Worm (Caenorhabditis elegans): ENCODE results near the gene ZK652.8.
A peak's percentile ranks its signal among the peaks of the same experiment; 100 is the strongest.

The ZK652.8 gene

ce11 chrIII:7877090-7877489, 33.7 kb upstream of the ZK652.8 start:
- no peak for TF ChIP-seq lin-15B (tag; optimal IDR thresholded peaks at IDR 0.05)
- TF ChIP-seq ztf-4 (tag; optimal IDR thresholded peaks at IDR 0.05), result no peak
- TF ChIP-seq ztf-11 (tag; optimal IDR thresholded peaks at IDR 0.05), result no peak
- no peak for TF ChIP-seq nhr-77 (tag; optimal IDR thresholded peaks at IDR 0.05)
- TF ChIP-seq skn-1 (tag; optimal IDR thresholded peaks at IDR 0.05), result no peak
- no peak for TF ChIP-seq ceh-28 (tag; optimal IDR thresholded peaks at IDR 0.05)
- no peak for TF ChIP-seq lin-39 (tag; optimal IDR thresholded peaks at IDR 0.05)
- no peak for TF ChIP-seq nhr-28 (tag; optimal IDR thresholded peaks at IDR 0.05)
- no peak for TF ChIP-seq pqm-1 (tag; optimal IDR thresholded peaks at IDR 0.05)
- no peak for TF ChIP-seq elt-1 (tag; optimal IDR thresholded peaks at IDR 0.05)
- no peak for TF ChIP-seq nhr-43 (tag; optimal IDR thresholded peaks at IDR 0.05; ENCODE audit: poor library complexity, severe bottlenecking)
- TF ChIP-seq ceh-9 (tag; optimal IDR thresholded peaks at IDR 0.05), result no peak
- TF ChIP-seq mdl-1 (tag; optimal IDR thresholded peaks at IDR 0.05), result no peak
- no peak for TF ChIP-seq fkh-2 (tag; optimal IDR thresholded peaks at IDR 0.05)
- TF ChIP-seq pha-4 (tag; optimal IDR thresholded peaks at IDR 0.05), result no peak

ce11 chrIII:7873481-7873880, 30.0 kb upstream of the ZK652.8 start, which contains the start of gene tyr-1:
tyr-1 (plus strand) TSS chrIII:7873781.
- TF ChIP-seq aly-2 (tag; optimal IDR thresholded peaks at IDR 0.05), result no peak
- TF ChIP-seq mml-1 (tag; optimal IDR thresholded peaks at IDR 0.05), result no peak
- no peak for TF ChIP-seq pqm-1 (tag; optimal IDR thresholded peaks at IDR 0.05)
- no peak for TF ChIP-seq ceh-9 (tag; optimal IDR thresholded peaks at IDR 0.05)
- TF ChIP-seq daf-12 (tag; optimal IDR thresholded peaks at IDR 0.05), result no peak
- TF ChIP-seq sea-2 (GFP tag; optimal IDR thresholded peaks at IDR 0.05), result no peak
- TF ChIP-seq nhr-77 (tag; optimal IDR thresholded peaks at IDR 0.05), result no peak
- no peak for TF ChIP-seq nhr-12 (tag; optimal IDR thresholded peaks at IDR 0.05)
- TF ChIP-seq ama-1 (optimal IDR thresholded peaks at IDR 0.05), result no peak
- no peak for TF ChIP-seq unc-62 (GFP tag; optimal IDR thresholded peaks at IDR 0.05)
- TF ChIP-seq zag-1 (tag; optimal IDR thresholded peaks at IDR 0.05), result no peak
- TF ChIP-seq nhr-28 (tag; optimal IDR thresholded peaks at IDR 0.05), result no peak
- no peak for TF ChIP-seq fkh-10 (GFP tag; optimal IDR thresholded peaks at IDR 0.05)
- TF ChIP-seq nhr-67 (tag; optimal IDR thresholded peaks at IDR 0.05), result no peak

ce11 chrIII:7872776-7873175, 29.3 kb upstream of the ZK652.8 start:
- TF ChIP-seq fos-1 (tag; optimal IDR thresholded peaks at IDR 0.05), result no peak
- TF ChIP-seq egl-27 (tag; optimal IDR thresholded peaks at IDR 0.05), result no peak
- TF ChIP-seq jun-1 (tag; optimal IDR thresholded peaks at IDR 0.05), result no peak
- no peak for TF ChIP-seq nhr-43 (tag; optimal IDR thresholded peaks at IDR 0.05; ENCODE audit: poor library complexity, severe bottlenecking)
- TF ChIP-seq pha-4 (tag; optimal IDR thresholded peaks at IDR 0.05), result no peak
- TF ChIP-seq tbx-2 (tag; optimal IDR thresholded peaks at IDR 0.05), result no peak
- no peak for TF ChIP-seq ama-1 (optimal IDR thresholded peaks at IDR 0.05)
- TF ChIP-seq ztf-4 (tag; optimal IDR thresholded peaks at IDR 0.05), result no peak
- no peak for TF ChIP-seq zag-1 (tag; optimal IDR thresholded peaks at IDR 0.05)
- no peak for TF ChIP-seq ceh-28 (tag; optimal IDR thresholded peaks at IDR 0.05)
- TF ChIP-seq ceh-16 (tag; optimal IDR thresholded peaks at IDR 0.05), result no peak
- TF ChIP-seq ztf-11 (tag; optimal IDR thresholded peaks at IDR 0.05), result no peak
- TF ChIP-seq ZK546.5 (tag; optimal IDR thresholded peaks at IDR 0.05), result no peak
- TF ChIP-seq skn-1 (tag; optimal IDR thresholded peaks at IDR 0.05), result no peak
- TF ChIP-seq nhr-28 (tag; optimal IDR thresholded peaks at IDR 0.05), result no peak
- TF ChIP-seq nhr-77 (tag; optimal IDR thresholded peaks at IDR 0.05), result no peak
- TF ChIP-seq unc-39 (tag; optimal IDR thresholded peaks at IDR 0.05), result no peak
- TF ChIP-seq ceh-9 (tag; optimal IDR thresholded peaks at IDR 0.05), result no peak
- no peak for TF ChIP-seq lsy-12 (tag; optimal IDR thresholded peaks at IDR 0.05)
- TF ChIP-seq daf-12 (tag; optimal IDR thresholded peaks at IDR 0.05), result no peak

- TF ChIP-seq lin-39 (tag; optimal IDR thresholded peaks at IDR 0.05) (no peak), aly-2 (tag; optimal IDR thresholded peaks at IDR 0.05) (no peak), nhr-12 (tag; optimal IDR thresholded peaks at IDR 0.05) (no peak), daf-12 (tag; optimal IDR thresholded peaks at IDR 0.05) (no peak), nhr-43 (tag; optimal IDR thresholded peaks at IDR 0.05; ENCODE audit: poor library complexity, severe bottlenecking) (no peak), sea-2 (GFP tag; optimal IDR thresholded peaks at IDR 0.05) (no peak), nhr-23 (tag; optimal IDR thresholded peaks at IDR 0.05) (no peak)
These were observed 22.8 kb upstream of the ZK652.8 start, which contains the start of gene cup-4 for ce11 chrIII:7866189-7866588. cup-4 (plus strand) TSS chrIII:7866489.

ce11 chrIII:7865238-7865761, 21.9 kb upstream of the ZK652.8 start, which contains the start of gene slc-17.3:
slc-17.3 (minus strand) TSS chrIII:7865288.
- peak; percentile 37 for TF ChIP-seq pqm-1 (tag; optimal IDR thresholded peaks at IDR 0.05)
- no peak for TF ChIP-seq skn-1 (tag; optimal IDR thresholded peaks at IDR 0.05)
- peak; percentile 57 for TF ChIP-seq elt-2 (tag; optimal IDR thresholded peaks at IDR 0.05)
- no peak for TF ChIP-seq ztf-11 (tag; optimal IDR thresholded peaks at IDR 0.05)
- TF ChIP-seq ZK546.5 (tag; optimal IDR thresholded peaks at IDR 0.05), result no peak

Data from whole organism, L3 larva.